Worm (Caenorhabditis elegans): Measurements from ENCODE around the gene skn-1.

Gene skn-1

ce11 chrIV:5662886-5663285, 2.7 kb upstream of the skn-1 start:
- TF ChIP-seq nhr-48 (tag; optimal IDR thresholded peaks at IDR 0.05), result no peak
- no peak for TF ChIP-seq lin-29 (GFP tag; IDR thresholded peaks at IDR 0.05)
- TF ChIP-seq lin-38 (GFP tag; IDR thresholded peaks at IDR 0.05), result no peak
- no peak for TF ChIP-seq madf-5 (GFP tag; IDR thresholded peaks at IDR 0.05)
- peak; percentile 94 for TF ChIP-seq aha-1 (tag)
- TF ChIP-seq R02D3.7 (tag; optimal IDR thresholded peaks at IDR 0.05), result no peak
- no peak for TF ChIP-seq daf-16 (GFP tag; optimal IDR thresholded peaks at IDR 0.05)
- TF ChIP-seq daf-16 (tag; optimal IDR thresholded peaks at IDR 0.05), result peak; percentile 1

- no peak for TF ChIP-seq jun-1 (tag; optimal IDR thresholded peaks at IDR 0.05)
- TF ChIP-seq zip-11 (GFP tag; IDR thresholded peaks at IDR 0.05), result no peak
- TF ChIP-seq mep-1 (tag; optimal IDR thresholded peaks at IDR 0.05), result no peak
- TF ChIP-seq mxl-3 (GFP tag; optimal IDR thresholded peaks at IDR 0.05), result no peak
- no peak for TF ChIP-seq sdz-12 (GFP tag; optimal IDR thresholded peaks at IDR 0.05)
- TF ChIP-seq dpl-1 (GFP tag; optimal IDR thresholded peaks at IDR 0.05), result no peak
- peak in 1 of 2 experiments; percentile 72 for TF ChIP-seq unc-62 (GFP tag; optimal IDR thresholded peaks at IDR 0.05 in 1 of 2)
- no peak for TF ChIP-seq unc-62 (tag; optimal IDR thresholded peaks at IDR 0.05)
- TF ChIP-seq aha-1 (tag), result peak; percentile 85
Observed at ce11 chrIV:5662073-5662472, 1.9 kb upstream of the skn-1 start.

- TF ChIP-seq mes-2 (tag; optimal IDR thresholded peaks at IDR 0.05; ENCODE audit: poor library complexity, severe bottlenecking) (peak; percentile 47), hlh-11 (tag; optimal IDR thresholded peaks at IDR 0.05) (peak; percentile 65), nhr-48 (tag; optimal IDR thresholded peaks at IDR 0.05) (no peak), nhr-77 (tag; optimal IDR thresholded peaks at IDR 0.05) (peak; percentile 26), lin-39 (tag; optimal IDR thresholded peaks at IDR 0.05) (no peak), lin-38 (GFP tag; IDR thresholded peaks at IDR 0.05) (no peak), duxl-1 (tag; optimal IDR thresholded peaks at IDR 0.05; ENCODE audit: poor library complexity) (no peak), pqm-1 (tag; optimal IDR thresholded peaks at IDR 0.05) (peak; percentile 84), snpc-4 (tag; optimal IDR thresholded peaks at IDR 0.05) (no peak), spr-1 (tag; optimal IDR thresholded peaks at IDR 0.05) (no peak), dve-1 (tag; optimal IDR thresholded peaks at IDR 0.05; ENCODE audit: insufficient read depth) (peak; percentile 83), zfp-3 (GFP tag; conservative IDR thresholded peaks at IDR 0.05) (no peak), lin-13 (GFP tag; optimal IDR thresholded peaks at IDR 0.05) (no peak), unc-39 (tag; optimal IDR thresholded peaks at IDR 0.05) (no peak), unc-62 (GFP tag; optimal IDR thresholded peaks at IDR 0.05 in 1 of 2) (peak in 1 of 2 experiments; percentile 53), unc-62 (tag; optimal IDR thresholded peaks at IDR 0.05) (no peak), nhr-28 (tag; optimal IDR thresholded peaks at IDR 0.05) (peak; percentile 80), nhr-25 (tag; optimal IDR thresholded peaks at IDR 0.05; ENCODE audit: borderline replicate concordance, insufficient read depth) (no peak), ceh-32 (tag; optimal IDR thresholded peaks at IDR 0.05; ENCODE audit: poor library complexity) (no peak), Y48G9A.11 (GFP tag; IDR thresholded peaks at IDR 0.05) (no peak), F10B5.3 (tag; optimal IDR thresholded peaks at IDR 0.05) (no peak), Y75B8A.6 (GFP tag; IDR thresholded peaks at IDR 0.05) (no peak), pha-4 (GFP tag; IDR thresholded peaks at IDR 0.05) (no peak), pha-4 (tag; optimal IDR thresholded peaks at IDR 0.05) (no peak), fos-1 (tag; optimal IDR thresholded peaks at IDR 0.05) (no peak), hif-1 (tag; optimal IDR thresholded peaks at IDR 0.05) (peak in 1 of 2 experiments; percentile 8), daf-16 (GFP tag; optimal IDR thresholded peaks at IDR 0.05) (no peak), daf-16 (tag; optimal IDR thresholded peaks at IDR 0.05) (peak; percentile 93), ceh-62 (tag; optimal IDR thresholded peaks at IDR 0.05) (no peak), hlh-30 (tag; optimal IDR thresholded peaks at IDR 0.05; ENCODE audit: insufficient read depth) (peak; percentile 10), sdz-12 (GFP tag; optimal IDR thresholded peaks at IDR 0.05) (no peak), lin-1 (GFP tag; IDR thresholded peaks at IDR 0.05) (peak; percentile 82), dmd-6 (GFP tag; IDR thresholded peaks at IDR 0.05) (peak; percentile 90), saeg-2 (GFP tag; IDR thresholded peaks at IDR 0.05) (no peak), aha-1 (tag) (peak; percentile 32), F44E2.7 (GFP tag; IDR thresholded peaks at IDR 0.05) (no peak), F37D6.2 (tag; optimal IDR thresholded peaks at IDR 0.05) (no peak), T20F7.1 (GFP tag; optimal IDR thresholded peaks at IDR 0.05) (no peak), mxl-3 (GFP tag; optimal IDR thresholded peaks at IDR 0.05) (peak; percentile 31), jun-1 (tag; optimal IDR thresholded peaks at IDR 0.05) (no peak), hmg-1.1 (GFP tag; IDR thresholded peaks at IDR 0.05) (0 out of 2 replicates have a peak, but pooled peaks have one; percentile 13)
Observed at ce11 chrIV:5659461-5659860, 723 bp downstream of the skn-1 start.
